Worm (Caenorhabditis elegans): ENCODE results near the gene C08F11.12.
"Not testable (repeated sequence)": the region's sequence is repeated elsewhere in the genome, so short reads cannot be mapped to it uniquely, and the experiment has no call there.

ce11 chrIV:13652023-13652422, 712 bp upstream of the C08F11.12 start, which contains the start of gene Y45F10C.6:
- TF ChIP-seq unc-62 (GFP tag; optimal IDR thresholded peaks at IDR 0.05); lin-13 (GFP tag; optimal IDR thresholded peaks at IDR 0.05); unc-86 (tag; optimal IDR thresholded peaks at IDR 0.05); egl-27 (tag; optimal IDR thresholded peaks at IDR 0.05); ces-1 (GFP tag; optimal IDR thresholded peaks at IDR 0.05): not testable (repeated sequence)
